Worm (Caenorhabditis elegans) whole organism, late embryonic: ENCODE results near the gene clhm-1.

Experiments
- C08G9.2 ChIP-seq: sonication (generic microtip); optimal IDR thresholded peaks from 2 replicates; lab custom pipeline; 2016; ENCODE audit warnings: mild to moderate bottlenecking, missing genetic modification characterization, moderate library complexity, missing compliant biosample characterization
- T23F11.4 ChIP-seq: fragments of 200-800 bp; sonication (Bioruptor generic); optimal IDR thresholded peaks from 2 replicates; lab custom pipeline; 2018; ENCODE audit warnings: mild to moderate bottlenecking, missing genetic modification characterization, missing compliant biosample characterization
- Y22D7AL.16 ChIP-seq: sonication (generic microtip); optimal IDR thresholded peaks from 2 replicates; lab custom pipeline; 2016; ENCODE audit warnings: missing genetic modification characterization, missing compliant biosample characterization
- ahr-1 ChIP-seq: sonication (generic microtip); optimal IDR thresholded peaks from 2 replicates; lab custom pipeline; 2016; ENCODE audit warnings: missing genetic modification characterization, missing compliant biosample characterization
- ama-1 ChIP-seq: fragments of 150-350 bp; optimal IDR thresholded peaks from 2 replicates; lab custom pipeline; 2014
- ceh-14 ChIP-seq: sonication (generic microtip); optimal IDR thresholded peaks from 2 replicates; lab custom pipeline; 2016; ENCODE audit warnings: missing genotype, missing genetic modification characterization, missing compliant biosample characterization
- ceh-18 ChIP-seq: sonication (generic microtip); optimal IDR thresholded peaks from 2 replicates; lab custom pipeline; 2016; ENCODE audit warnings: missing genetic modification characterization, missing compliant biosample characterization
- ceh-19 ChIP-seq: fragments of 200-800 bp; sonication (Bioruptor generic); optimal IDR thresholded peaks from 2 replicates; lab custom pipeline; 2018; ENCODE audit warnings: mild to moderate bottlenecking, missing genetic modification characterization, missing compliant biosample characterization
- ceh-2 ChIP-seq: sonication (generic microtip); optimal IDR thresholded peaks from 2 replicates; lab custom pipeline; 2016; ENCODE audit warnings: missing genotype, missing genetic modification characterization, missing compliant biosample characterization
- ceh-22 ChIP-seq: sonication (generic microtip); optimal IDR thresholded peaks from 2 replicates; lab custom pipeline; 2017; ENCODE audit warnings: missing biosample characterization, missing genetic modification characterization
- ceh-24 ChIP-seq: sonication (generic microtip); optimal IDR thresholded peaks from 2 replicates; lab custom pipeline; 2016; ENCODE audit warnings: mild to moderate bottlenecking, missing genetic modification characterization, missing compliant biosample characterization
- ceh-30 ChIP-seq: fragments of 150-350 bp; optimal IDR thresholded peaks from 2 replicates; lab custom pipeline; 2014; ENCODE audit warnings: missing biosample characterization, missing genetic modification characterization
- ceh-48 ChIP-seq: sonication (generic microtip); optimal IDR thresholded peaks from 2 replicates; lab custom pipeline; 2016; ENCODE audit warnings: missing genetic modification characterization, inconsistent platforms, missing compliant biosample characterization
- ceh-6 ChIP-seq: fragments of 200-800 bp; sonication (Bioruptor generic); optimal IDR thresholded peaks from 2 replicates; lab custom pipeline; 2018; ENCODE audit warnings: mild to moderate bottlenecking, missing genetic modification characterization, missing compliant biosample characterization
- ceh-9 ChIP-seq: sonication (generic microtip); optimal IDR thresholded peaks from 2 replicates; lab custom pipeline; 2016; ENCODE audit warnings: mild to moderate bottlenecking, missing genetic modification characterization, inconsistent platforms, missing compliant biosample characterization
- che-1 ChIP-seq: sonication (generic microtip); optimal IDR thresholded peaks from 2 replicates; lab custom pipeline; 2016; ENCODE audit warnings: mild to moderate bottlenecking, missing genetic modification characterization, missing compliant biosample characterization
- elt-2 ChIP-seq: sonication (generic microtip); optimal IDR thresholded peaks from 2 replicates; lab custom pipeline; 2016; ENCODE audit warnings: missing genetic modification reagents, missing genetic modification characterization, missing compliant biosample characterization
- ets-4 ChIP-seq: sonication (generic microtip); optimal IDR thresholded peaks from 2 replicates; lab custom pipeline; 2016; ENCODE audit warnings: missing genetic modification characterization, missing compliant biosample characterization
- eyg-1 ChIP-seq: sonication (generic microtip); optimal IDR thresholded peaks from 2 replicates; lab custom pipeline; 2016; ENCODE audit warnings: missing genotype, missing genetic modification characterization, missing compliant biosample characterization
- fkh-10 ChIP-seq: fragments of 150-350 bp; optimal IDR thresholded peaks from 2 replicates; lab custom pipeline; 2014; ENCODE audit warnings: missing biosample characterization, missing genetic modification reagents, missing genetic modification characterization
- fkh-6 ChIP-seq: sonication (generic microtip); optimal IDR thresholded peaks from 2 replicates; lab custom pipeline; 2016; ENCODE audit warnings: missing genetic modification characterization, missing compliant biosample characterization
- hlh-30 ChIP-seq: sonication (generic microtip); optimal IDR thresholded peaks from 2 replicates; lab custom pipeline; 2017; ENCODE audit warnings: antibody characterized with exemption, missing genetic modification characterization, missing compliant biosample characterization; ENCODE audit not compliant: insufficient read depth
- hlh-6 ChIP-seq: sonication (generic microtip); optimal IDR thresholded peaks from 2 replicates; lab custom pipeline; 2016; ENCODE audit warnings: missing genotype, missing genetic modification characterization, missing compliant biosample characterization
- lim-6 ChIP-seq: sonication (generic microtip); optimal IDR thresholded peaks from 2 replicates; lab custom pipeline; 2016; ENCODE audit warnings: missing genetic modification characterization, missing compliant biosample characterization
- mec-3 ChIP-seq: sonication (generic microtip); optimal IDR thresholded peaks from 2 replicates; lab custom pipeline; 2016; ENCODE audit warnings: borderline replicate concordance, missing genetic modification characterization, missing compliant biosample characterization
- nfya-1 ChIP-seq: sonication (generic microtip); optimal IDR thresholded peaks from 2 replicates; lab custom pipeline; 2017; ENCODE audit warnings: missing genetic modification characterization, mild to moderate bottlenecking, missing compliant biosample characterization, antibody characterized with exemption, moderate library complexity
- pax-1 ChIP-seq: fragments of 150-350 bp; optimal IDR thresholded peaks from 2 replicates; lab custom pipeline; 2014; ENCODE audit warnings: missing biosample characterization, missing genetic modification characterization
- pha-4 ChIP-seq: fragments of 150-350 bp; optimal IDR thresholded peaks from 2 replicates; lab custom pipeline; 2018; ENCODE audit warnings: missing biosample characterization, missing genetic modification reagents, missing genetic modification characterization
- pqm-1 ChIP-seq: sonication (generic microtip); optimal IDR thresholded peaks from 2 replicates; lab custom pipeline; 2016; ENCODE audit warnings: missing genetic modification characterization, missing compliant biosample characterization
- ref-2 ChIP-seq: sonication (generic microtip); optimal IDR thresholded peaks from 2 replicates; lab custom pipeline; 2016; ENCODE audit warnings: missing genetic modification characterization, missing compliant biosample characterization
- rnt-1 ChIP-seq: sonication (generic microtip); optimal IDR thresholded peaks from 2 replicates; lab custom pipeline; 2016; ENCODE audit warnings: missing genetic modification characterization, missing compliant biosample characterization
- sdc-2 ChIP-seq: sonication (generic microtip); optimal IDR thresholded peaks from 2 replicates; lab custom pipeline; 2016; ENCODE audit warnings: missing genotype, missing genetic modification characterization, missing compliant biosample characterization
- sox-4 ChIP-seq: sonication (generic microtip); optimal IDR thresholded peaks from 2 replicates; lab custom pipeline; 2017; ENCODE audit warnings: mild to moderate bottlenecking, missing genetic modification characterization, inconsistent platforms, missing compliant biosample characterization
- syd-9 ChIP-seq: sonication (generic microtip); optimal IDR thresholded peaks from 2 replicates; lab custom pipeline; 2016; ENCODE audit warnings: mild to moderate bottlenecking, missing genetic modification characterization, moderate library complexity, missing compliant biosample characterization
- tbx-2 ChIP-seq: sonication (generic microtip); optimal IDR thresholded peaks from 2 replicates; lab custom pipeline; 2016; ENCODE audit warnings: missing genetic modification characterization, missing compliant biosample characterization
- tbx-7 ChIP-seq: sonication (generic microtip); optimal IDR thresholded peaks from 2 replicates; lab custom pipeline; 2016; ENCODE audit warnings: missing genotype, missing genetic modification characterization, missing compliant biosample characterization
- unc-3 ChIP-seq, 2 experiments: fragments of 200-800 bp in 1 of 2; sonication (Bioruptor generic) in 1 of 2; sonication (generic microtip) in 1 of 2; conservative IDR thresholded peaks in 1 of 2; optimal IDR thresholded peaks in 1 of 2; 2 replicates each; pipeline versions ENCODE4 v1.3.6 to Lab custom; 2016 to 2022; ENCODE audit warnings: missing compliant biosample characterization in 2 of 2, missing genetic modification characterization in 2 of 2, missing genetic modification reagents in 1 of 2
- unc-42 ChIP-seq: sonication (generic microtip); optimal IDR thresholded peaks from 2 replicates; lab custom pipeline; 2016; ENCODE audit warnings: missing genotype, missing genetic modification characterization, missing compliant biosample characterization
- unc-55 ChIP-seq: sonication (generic microtip); optimal IDR thresholded peaks from 2 replicates; lab custom pipeline; 2017; ENCODE audit warnings: missing biosample characterization, missing genetic modification reagents, missing genetic modification characterization

Gene clhm-1

DNA sequence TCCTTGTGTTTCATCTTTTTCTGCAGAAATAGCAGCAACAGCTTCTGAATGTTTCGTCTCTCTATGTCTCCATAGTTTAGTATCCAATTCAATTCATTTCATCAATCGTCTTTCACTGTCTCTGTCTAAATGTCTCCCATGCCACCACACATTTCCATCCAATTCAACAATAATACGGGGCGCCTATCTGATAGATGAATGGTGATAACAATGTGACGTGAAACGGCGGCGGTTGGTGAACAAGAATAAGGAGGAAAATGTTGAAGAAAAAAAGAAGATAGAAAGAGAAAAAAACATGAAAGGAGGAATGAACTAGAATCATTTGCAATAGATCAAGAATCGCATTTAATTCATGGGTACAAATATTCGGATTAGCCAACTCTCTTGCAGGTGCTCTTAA, 48.5 kb downstream of the clhm-1 start:
- no peak for TF ChIP-seq ets-4 (tag; lab: Kevin White, UChicago)
- peak; percentile 57 for TF ChIP-seq nfya-1 (tag; lab: Kevin White, UChicago)
- TF ChIP-seq pqm-1 = no peak
- TF ChIP-seq hlh-6 (tag; lab: Kevin White, UChicago) = no peak
- no peak for TF ChIP-seq tbx-2 (tag; lab: Kevin White, UChicago)
- TF ChIP-seq hlh-30 (tag; lab: Kevin White, UChicago) = no peak
- no peak for TF ChIP-seq ceh-2 (tag; lab: Kevin White, UChicago)
- no peak for TF ChIP-seq ceh-22 (tag; lab: Kevin White, UChicago)
- no peak for TF ChIP-seq eyg-1 (tag; lab: Kevin White, UChicago)
- no peak for TF ChIP-seq ceh-14 (tag; lab: Kevin White, UChicago)
- TF ChIP-seq ceh-24 (tag; lab: Kevin White, UChicago) = no peak
- TF ChIP-seq ceh-19 (GFP tag; lab: Kevin White, UChicago) = no peak
- TF ChIP-seq ceh-6 (GFP tag; lab: Kevin White, UChicago) = no peak
- no peak for TF ChIP-seq pha-4
- no peak for TF ChIP-seq syd-9 (tag; lab: Kevin White, UChicago)
- peak; percentile 93 for TF ChIP-seq unc-55 (GFP tag; lab: Kevin White, UChicago)
- TF ChIP-seq C08G9.2 (tag; lab: Kevin White, UChicago) = no peak
- TF ChIP-seq sox-4 = no peak
- TF ChIP-seq elt-2 (tag; lab: Kevin White, UChicago) = peak; percentile 39
- TF ChIP-seq ahr-1 = no peak
- no peak for TF ChIP-seq ceh-9 (tag; lab: Kevin White, UChicago)
- no peak for TF ChIP-seq ama-1
- TF ChIP-seq Y22D7AL.16 (tag; lab: Kevin White, UChicago) = no peak
- TF ChIP-seq tbx-7 (tag; lab: Kevin White, UChicago) = no peak
- TF ChIP-seq ceh-18 (tag; lab: Kevin White, UChicago) = peak; percentile 68
- no peak for TF ChIP-seq che-1
- no peak for TF ChIP-seq fkh-10 (GFP tag; lab: Kevin White, UChicago)
- no peak for TF ChIP-seq ceh-30 (tag; lab: Kevin White, UChicago)
- TF ChIP-seq rnt-1 (tag; lab: Kevin White, UChicago) = peak; percentile 81
- no peak for TF ChIP-seq lim-6 (tag; lab: Kevin White, UChicago)

DNA sequence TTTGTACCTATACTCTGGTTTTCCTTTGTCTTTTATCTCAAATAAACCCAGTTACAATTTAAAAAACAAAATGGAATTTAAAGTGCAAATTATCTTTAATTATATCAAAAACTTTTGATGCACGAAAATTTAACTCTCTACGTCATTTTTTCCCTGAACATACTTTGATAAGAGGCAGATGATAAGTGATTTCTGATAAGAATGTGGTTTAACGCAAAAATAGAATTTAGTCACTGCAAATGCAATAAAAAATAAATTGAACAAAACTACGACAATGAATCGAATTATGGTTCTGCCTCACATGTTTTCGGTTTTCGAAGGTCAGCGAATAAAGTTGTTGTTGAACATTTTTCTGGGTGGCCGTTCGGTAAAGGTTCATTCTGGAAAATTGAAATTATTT, 49.0 kb downstream of the clhm-1 start:
- TF ChIP-seq unc-42 (peak; percentile 54), Y22D7AL.16 (tag; lab: Kevin White, UChicago) (no peak), elt-2 (tag; lab: Kevin White, UChicago) (peak; percentile 86), fkh-6 (tag; lab: Kevin White, UChicago) (no peak), mec-3 (tag; lab: Kevin White, UChicago) (no peak)
- TF ChIP-seq, all 69 proteins: peak for 2

DNA sequence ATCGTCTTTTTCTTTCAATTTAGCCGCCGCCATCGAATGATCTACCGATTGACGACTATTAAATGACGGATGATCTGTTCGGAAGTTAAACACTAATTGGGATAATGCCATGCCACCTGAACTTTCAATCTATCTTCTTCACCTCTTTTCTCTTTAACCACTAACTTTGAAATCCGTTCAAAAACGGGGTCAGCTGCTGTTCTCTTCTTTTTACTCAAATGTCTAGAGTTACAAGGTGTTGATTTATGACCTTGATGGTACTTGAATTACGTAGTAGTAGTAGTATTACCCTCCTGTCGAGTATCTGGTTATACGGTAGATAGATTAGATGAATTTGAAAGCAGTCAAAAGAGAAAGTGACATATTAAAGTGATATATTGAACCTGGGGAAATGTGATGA, 49.7 kb downstream of the clhm-1 start:
- peak; percentile 29 for TF ChIP-seq unc-55 (GFP tag; lab: Kevin White, UChicago)
- TF ChIP-seq ceh-6 (GFP tag; lab: Kevin White, UChicago) = no peak

DNA sequence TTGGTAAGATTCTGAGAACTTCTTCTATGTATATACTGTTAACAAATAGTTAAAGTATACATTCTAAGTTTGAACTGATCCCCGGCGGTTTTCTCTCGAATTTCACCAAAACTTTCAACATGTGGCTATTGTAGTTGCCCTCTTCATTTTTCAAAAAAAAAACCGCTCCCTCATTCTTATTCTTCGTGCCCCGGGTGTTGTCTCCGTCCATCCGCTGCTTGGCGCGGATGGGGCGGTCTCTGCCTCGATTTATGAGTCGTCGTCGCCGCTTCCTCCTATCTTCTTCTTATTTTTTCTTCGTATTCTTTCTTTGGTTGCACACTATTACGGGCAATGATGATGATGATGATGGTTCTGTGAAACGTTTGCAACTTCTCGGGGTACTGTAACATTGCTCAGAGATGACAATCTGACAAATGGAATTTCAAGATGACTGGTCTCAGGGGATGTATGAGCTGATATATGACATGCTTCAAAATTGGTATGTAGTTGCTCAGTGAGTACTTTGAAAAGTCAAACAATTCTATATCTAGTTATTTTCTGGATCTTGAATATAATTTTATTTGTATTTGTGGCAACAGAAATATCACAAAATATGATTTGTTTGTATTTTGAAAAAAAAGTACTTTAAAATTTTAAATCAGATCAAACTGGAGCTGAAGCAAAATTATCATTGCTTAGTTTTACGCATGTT, 50.4 kb downstream of the clhm-1 start:
- no peak for TF ChIP-seq eyg-1 (tag; lab: Kevin White, UChicago)
- no peak for TF ChIP-seq hlh-30 (tag; lab: Kevin White, UChicago)
- TF ChIP-seq unc-3 (GFP tag; conservative IDR thresholded peaks at IDR 0.05; lab: Robert Waterston, UW) = no peak
- TF ChIP-seq unc-3 (tag; optimal IDR thresholded peaks at IDR 0.05; lab: Kevin White, UChicago) = no peak
- no peak for TF ChIP-seq T23F11.4 (GFP tag; lab: Kevin White, UChicago)
- no peak for TF ChIP-seq fkh-10 (GFP tag; lab: Kevin White, UChicago)
- no peak for TF ChIP-seq ceh-48 (tag; lab: Kevin White, UChicago)
- TF ChIP-seq pax-1 (tag; lab: Kevin White, UChicago) = no peak
- TF ChIP-seq ceh-6 (GFP tag; lab: Kevin White, UChicago) = no peak
- TF ChIP-seq syd-9 (tag; lab: Kevin White, UChicago) = no peak
- TF ChIP-seq rnt-1 (tag; lab: Kevin White, UChicago) = no peak
- TF ChIP-seq mec-3 (tag; lab: Kevin White, UChicago) = no peak
- TF ChIP-seq sox-4 = no peak
- TF ChIP-seq nfya-1 (tag; lab: Kevin White, UChicago) = no peak
- TF ChIP-seq elt-2 (tag; lab: Kevin White, UChicago) = no peak
- TF ChIP-seq che-1 = no peak
- TF ChIP-seq sdc-2 (tag; lab: Kevin White, UChicago) = no peak
- no peak for TF ChIP-seq ref-2 (tag; lab: Kevin White, UChicago)
- TF ChIP-seq, all 69 proteins: peak for 0
